Fruit fly (Drosophila melanogaster) whole organism, adult: Measurements from ENCODE around the gene HP1b.
A peak's percentile ranks its signal among the peaks of the same experiment; 100 is the strongest.

Experiments
- CG11617 ChIP-seq: fragments of 200-800 bp; sonication (Bioruptor generic); optimal IDR thresholded peaks from 2 replicates; lab custom pipeline; 2017; ENCODE audit warnings: mild to moderate bottlenecking, missing biosample characterization, missing genetic modification reagents, missing genetic modification characterization
- CG5204 ChIP-seq: fragments of 200-800 bp; sonication (Bioruptor generic); optimal IDR thresholded peaks from 2 replicates; lab custom pipeline; 2016; ENCODE audit warnings: missing biosample characterization, missing genetic modification characterization
- bab1 ChIP-seq: fragments of 200-800 bp; sonication (Bioruptor generic); optimal IDR thresholded peaks from 3 replicates; lab custom pipeline; 2019; ENCODE audit warnings: missing biosample characterization, mild to moderate bottlenecking, missing genetic modification characterization, moderate library complexity
- ovo ChIP-seq: fragments of 200-800 bp; sonication (Bioruptor generic); optimal IDR thresholded peaks from 2 replicates; lab custom pipeline; 2016; ENCODE audit warnings: missing biosample characterization, missing genetic modification characterization

DNA sequence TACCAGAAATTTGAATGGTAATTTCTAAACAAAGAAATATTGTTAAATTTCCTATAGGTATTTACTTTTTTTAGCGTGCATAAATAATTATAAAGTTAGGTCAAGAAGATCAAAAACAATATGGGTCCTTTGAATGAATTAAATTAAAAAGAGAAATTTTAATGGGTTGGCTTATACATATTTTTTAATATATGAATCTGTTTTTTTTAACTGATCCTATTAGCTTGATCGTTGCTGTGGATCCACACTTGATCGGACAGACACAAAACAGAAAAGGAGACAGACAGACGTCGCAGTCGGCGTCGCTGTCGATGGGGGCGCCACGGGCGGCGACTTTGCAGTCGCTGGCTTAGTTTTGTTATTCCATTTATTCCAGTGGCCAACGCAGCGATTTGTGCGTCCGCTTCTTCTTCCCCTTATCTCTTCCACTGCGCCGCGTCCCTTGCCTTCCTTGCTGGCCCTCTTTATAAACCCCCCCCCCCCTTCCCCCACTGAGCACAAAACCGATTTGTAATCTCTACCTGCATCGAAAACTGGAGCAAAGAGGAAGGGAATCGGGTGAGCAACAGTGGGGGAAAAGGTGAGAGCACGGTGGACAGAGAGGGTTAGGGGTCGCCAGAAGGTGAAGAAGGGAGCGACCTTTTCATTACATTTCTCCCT, 33.0 kb upstream of the HP1b start:
- TF ChIP-seq CG11617 (GFP tag; lab: Kevin White, UChicago) (no peak), CG5204 (GFP tag; lab: Kevin White, UChicago) (no peak), bab1 (GFP tag; lab: Kevin White, UChicago) (peak; percentile 37), ovo (GFP tag; lab: Kevin White, UChicago) (no peak)
